Fruit fly (Drosophila melanogaster) whole organism, embryonic: ENCODE data around the gene CG15414.

ENCODE experiments used
- Blimp-1 ChIP-seq: fragments of 200-800 bp; sonication (Bioruptor generic); optimal IDR thresholded peaks from 3 replicates; lab custom pipeline; 2018; ENCODE audit warnings: missing biosample characterization, missing genetic modification characterization, mild to moderate bottlenecking, moderate library complexity, missing genetic modification reagents
- CG11560 ChIP-seq: fragments of 200-800 bp; sonication (Bioruptor generic); IDR thresholded peaks from 3 replicates; pipeline ENCODE4 v1.3.6; 2022; ENCODE audit warnings: missing biosample characterization, missing genetic modification characterization
- CG7987 ChIP-seq: fragments of 200-800 bp; sonication (Bioruptor generic); optimal IDR thresholded peaks from 2 replicates; lab custom pipeline; 2018; ENCODE audit warnings: missing biosample characterization, mild to moderate bottlenecking, missing genetic modification characterization, moderate library complexity
- Dip2 ChIP-seq: fragments of 200-800 bp; sonication (Bioruptor generic); IDR thresholded peaks from 2 replicates; pipeline ENCODE4 v1.3.6; 2022; ENCODE audit warnings: missing biosample characterization, missing genetic modification characterization
- Eip74EF ChIP-seq, 2 experiments: fragments of 200-800 bp in 1 of 2; fragments of >200 bp in 1 of 2; sonication (Bioruptor generic) in 1 of 2; optimal IDR thresholded peaks; 2 replicates each; lab custom pipeline; 2017 to 2019; ENCODE audit warnings: missing biosample characterization in 2 of 2, missing genetic modification characterization in 2 of 2, mild to moderate bottlenecking in 1 of 2, moderate library complexity in 1 of 2
- Kr ChIP-seq: fragments of 200-800 bp; sonication (Bioruptor generic); optimal IDR thresholded peaks from 2 replicates; lab custom pipeline; 2017; ENCODE audit warnings: missing biosample characterization, mild to moderate bottlenecking, missing genetic modification characterization
- Mes4 ChIP-seq: fragments of 200-800 bp; sonication (Bioruptor generic); optimal IDR thresholded peaks from 2 replicates; lab custom pipeline; 2016; ENCODE audit warnings: missing biosample characterization, missing genetic modification characterization
- Sin3A ChIP-seq: fragments of >200 bp; optimal IDR thresholded peaks from 2 replicates; lab custom pipeline; 2018
- Sry-β ChIP-seq: fragments of 200-800 bp; sonication (Bioruptor generic); optimal IDR thresholded peaks from 2 replicates; lab custom pipeline; 2018; ENCODE audit warnings: missing biosample characterization, mild to moderate bottlenecking, missing genetic modification characterization, moderate library complexity
- lola ChIP-seq, 3 experiments: fragments of >200 bp in 2 of 3; fragments of 200-800 bp in 1 of 3; sonication (Bioruptor generic) in 1 of 3; optimal IDR thresholded peaks; 2 replicates each; lab custom pipeline; 2017 to 2019; ENCODE audit warnings: missing biosample characterization in 3 of 3, missing genetic modification characterization in 3 of 3, mild to moderate bottlenecking in 1 of 3, moderate library complexity in 1 of 3
- nom ChIP-seq: fragments of 200-800 bp; sonication (Bioruptor generic); optimal IDR thresholded peaks from 2 replicates; lab custom pipeline; 2017; ENCODE audit warnings: missing biosample characterization, missing genetic modification characterization, mild to moderate bottlenecking, moderate library complexity, missing genetic modification reagents
- oc ChIP-seq: fragments of 200-800 bp; sonication (Bioruptor generic); optimal IDR thresholded peaks from 2 replicates; lab custom pipeline; 2018; ENCODE audit warnings: missing biosample characterization, mild to moderate bottlenecking, missing genetic modification characterization, moderate library complexity
- tin ChIP-seq: fragments of 200-800 bp; sonication (Bioruptor generic); optimal IDR thresholded peaks from 3 replicates; lab custom pipeline; 2016; ENCODE audit warnings: missing biosample characterization, missing genetic modification characterization

DNA sequence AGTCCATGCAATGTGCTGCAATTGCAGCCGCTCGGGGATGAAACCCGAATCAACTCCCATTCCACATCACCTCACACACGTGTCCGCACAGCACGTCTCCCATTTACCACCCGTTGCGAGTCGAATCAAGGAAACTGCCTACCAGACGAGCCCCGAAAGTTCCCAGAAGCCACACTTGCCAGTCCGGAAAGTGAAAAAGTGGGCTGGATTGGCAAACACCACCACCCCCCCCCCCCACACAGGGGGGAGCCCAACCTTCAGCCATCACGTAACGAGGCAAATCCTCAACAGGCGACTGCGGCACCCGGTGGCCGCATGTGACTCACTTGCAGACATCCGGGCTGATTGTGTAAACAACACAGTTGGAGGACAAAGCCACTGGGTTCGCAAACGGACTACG lies 14.0 kb upstream of the CG15414 start:
- TF ChIP-seq oc (tag; lab: Kevin White, UChicago) (no peak), Sry-β (no peak), Blimp-1 (no peak), CG11560 (tag; lab: Robert Waterston, UW) (no peak), Eip74EF (GFP tag; optimal IDR thresholded peaks at IDR 0.05; lab: Kevin White, UChicago) (no peak), Kr (no peak), Mes4 (GFP tag; lab: Kevin White, UChicago) (no peak), tin (GFP tag; lab: Kevin White, UChicago) (no peak), lola (GFP tag; optimal IDR thresholded peaks at IDR 0.05; lab: Kevin White, UChicago) (no peak), nom (no peak), Sin3A (lab: Kevin White, UChicago) (no peak), CG7987 (GFP tag; lab: Kevin White, UChicago) (no peak), Dip2 (GFP tag; lab: Robert Waterston, UW) (no peak)
